Worm (Caenorhabditis elegans): Measurements from ENCODE around the gene pals-16.

Gene pals-16

ce11 chrIII:1419700-1420356, 20.1 kb downstream of the pals-16 start:
- TF ChIP-seq flt-1 (GFP tag; IDR thresholded peaks at IDR 0.05) (0 out of 2 replicates have a peak, but pooled peaks have one; percentile 73), klf-2 (GFP tag; conservative IDR thresholded peaks at IDR 0.05) (no peak), cog-1 (tag; optimal IDR thresholded peaks at IDR 0.05) (no peak)

- peak; percentile 57 for TF ChIP-seq T22C8.4 (GFP tag; IDR thresholded peaks at IDR 0.05)
Measured at ce11 chrIII:1420357-1420814, 20.6 kb downstream of the pals-16 start.

ce11 chrIII:1421436-1421835, 21.7 kb downstream of the pals-16 start:
- TF ChIP-seq T22C8.4 (GFP tag; IDR thresholded peaks at IDR 0.05) (no peak), ref-1 (GFP tag; conservative IDR thresholded peaks at IDR 0.05) (no peak), med-1 (GFP tag; optimal IDR thresholded peaks at IDR 0.05; ENCODE audit: insufficient read depth) (no peak), ztf-29 (GFP tag; IDR thresholded peaks at IDR 0.05) (no peak), ztf-23 (GFP tag; IDR thresholded peaks at IDR 0.05) (no peak), cog-1 (tag; optimal IDR thresholded peaks at IDR 0.05) (no peak), flt-1 (GFP tag; IDR thresholded peaks at IDR 0.05) (no peak), tab-1 (GFP tag; IDR thresholded peaks at IDR 0.05) (no peak), klf-2 (GFP tag; conservative IDR thresholded peaks at IDR 0.05) (no peak)

ce11 chrIII:1424305-1424704, 24.5 kb downstream of the pals-16 start:
- TF ChIP-seq cog-1 (tag; optimal IDR thresholded peaks at IDR 0.05) (peak; percentile 73), tab-1 (GFP tag; IDR thresholded peaks at IDR 0.05) (peak; percentile 87), ztf-29 (GFP tag; IDR thresholded peaks at IDR 0.05) (peak; percentile 64), ref-1 (GFP tag; conservative IDR thresholded peaks at IDR 0.05) (peak; percentile 70), flt-1 (GFP tag; IDR thresholded peaks at IDR 0.05) (peak; percentile 77), klf-2 (GFP tag; conservative IDR thresholded peaks at IDR 0.05) (peak; percentile 80), T22C8.4 (GFP tag; IDR thresholded peaks at IDR 0.05) (peak; percentile 72), med-1 (GFP tag; optimal IDR thresholded peaks at IDR 0.05; ENCODE audit: insufficient read depth) (no peak), ztf-23 (GFP tag; IDR thresholded peaks at IDR 0.05) (peak; percentile 90)

ce11 chrIII:1427126-1427525, 27.4 kb downstream of the pals-16 start, which contains the start of gene lelo-2:
TSS of gene lelo-2 (minus strand) at chrIII:1427226.
- TF ChIP-seq ref-1 (GFP tag; conservative IDR thresholded peaks at IDR 0.05) (no peak), flt-1 (GFP tag; IDR thresholded peaks at IDR 0.05) (no peak), ztf-23 (GFP tag; IDR thresholded peaks at IDR 0.05) (no peak), ztf-29 (GFP tag; IDR thresholded peaks at IDR 0.05) (no peak), klf-2 (GFP tag; conservative IDR thresholded peaks at IDR 0.05) (no peak), T22C8.4 (GFP tag; IDR thresholded peaks at IDR 0.05) (no peak), med-1 (GFP tag; optimal IDR thresholded peaks at IDR 0.05; ENCODE audit: insufficient read depth) (no peak), tab-1 (GFP tag; IDR thresholded peaks at IDR 0.05) (no peak), cog-1 (tag; optimal IDR thresholded peaks at IDR 0.05) (no peak)

ce11 chrIII:1428448-1428847, 28.7 kb downstream of the pals-16 start:
- no peak for TF ChIP-seq tab-1 (GFP tag; IDR thresholded peaks at IDR 0.05)
- TF ChIP-seq med-1 (GFP tag; optimal IDR thresholded peaks at IDR 0.05; ENCODE audit: insufficient read depth) = no peak
- no peak for TF ChIP-seq klf-2 (GFP tag; conservative IDR thresholded peaks at IDR 0.05)
- no peak for TF ChIP-seq ref-1 (GFP tag; conservative IDR thresholded peaks at IDR 0.05)
- TF ChIP-seq flt-1 (GFP tag; IDR thresholded peaks at IDR 0.05) = no peak
- TF ChIP-seq ztf-23 (GFP tag; IDR thresholded peaks at IDR 0.05) = no peak
- TF ChIP-seq T22C8.4 (GFP tag; IDR thresholded peaks at IDR 0.05) = no peak
- no peak for TF ChIP-seq ztf-29 (GFP tag; IDR thresholded peaks at IDR 0.05)
- TF ChIP-seq cog-1 (tag; optimal IDR thresholded peaks at IDR 0.05) = no peak

- TF ChIP-seq ztf-29 (GFP tag; IDR thresholded peaks at IDR 0.05) (no peak), T22C8.4 (GFP tag; IDR thresholded peaks at IDR 0.05) (peak; percentile 65)
Measured at ce11 chrIII:1429275-1429674, 29.5 kb downstream of the pals-16 start.

- no peak for TF ChIP-seq ztf-23 (GFP tag; IDR thresholded peaks at IDR 0.05)
- TF ChIP-seq T22C8.4 (GFP tag; IDR thresholded peaks at IDR 0.05) = no peak
- TF ChIP-seq flt-1 (GFP tag; IDR thresholded peaks at IDR 0.05) = no peak
- no peak for TF ChIP-seq cog-1 (tag; optimal IDR thresholded peaks at IDR 0.05)
- TF ChIP-seq klf-2 (GFP tag; conservative IDR thresholded peaks at IDR 0.05) = no peak
- TF ChIP-seq tab-1 (GFP tag; IDR thresholded peaks at IDR 0.05) = no peak
- TF ChIP-seq med-1 (GFP tag; optimal IDR thresholded peaks at IDR 0.05; ENCODE audit: insufficient read depth) = no peak
- TF ChIP-seq ztf-29 (GFP tag; IDR thresholded peaks at IDR 0.05) = no peak
- TF ChIP-seq ref-1 (GFP tag; conservative IDR thresholded peaks at IDR 0.05) = no peak
Measured at ce11 chrIII:1429920-1430437, 30.2 kb downstream of the pals-16 start.

- TF ChIP-seq ztf-29 (GFP tag; IDR thresholded peaks at IDR 0.05) (no peak), T22C8.4 (GFP tag; IDR thresholded peaks at IDR 0.05) (no peak), klf-2 (GFP tag; conservative IDR thresholded peaks at IDR 0.05) (no peak), ztf-23 (GFP tag; IDR thresholded peaks at IDR 0.05) (no peak), ref-1 (GFP tag; conservative IDR thresholded peaks at IDR 0.05) (no peak), cog-1 (tag; optimal IDR thresholded peaks at IDR 0.05) (no peak), tab-1 (GFP tag; IDR thresholded peaks at IDR 0.05) (no peak), flt-1 (GFP tag; IDR thresholded peaks at IDR 0.05) (no peak)
Measured at ce11 chrIII:1436738-1437137, 37.0 kb downstream of the pals-16 start.

ce11 chrIII:1439609-1440008, 39.8 kb downstream of the pals-16 start:
- no peak for TF ChIP-seq klf-2 (GFP tag; conservative IDR thresholded peaks at IDR 0.05)
- no peak for TF ChIP-seq flt-1 (GFP tag; IDR thresholded peaks at IDR 0.05)
- no peak for TF ChIP-seq med-1 (GFP tag; optimal IDR thresholded peaks at IDR 0.05; ENCODE audit: insufficient read depth)
- no peak for TF ChIP-seq cog-1 (tag; optimal IDR thresholded peaks at IDR 0.05)
- no peak for TF ChIP-seq tab-1 (GFP tag; IDR thresholded peaks at IDR 0.05)
- no peak for TF ChIP-seq ref-1 (GFP tag; conservative IDR thresholded peaks at IDR 0.05)
- 0 out of 2 replicates have a peak, but pooled peaks have one; percentile 32 for TF ChIP-seq ztf-23 (GFP tag; IDR thresholded peaks at IDR 0.05)

Data from whole organism, midembryonic.